Worm (Caenorhabditis elegans) whole organism, L4 larva: ENCODE measurements around the gene Y15E3A.3.
A peak's percentile ranks its signal among the peaks of the same experiment; 100 is the strongest.

Source experiments
- D1046.2 ChIP-seq: fragments of 200-800 bp; sonication (Bioruptor generic); IDR thresholded peaks from 2 replicates; pipeline ENCODE4 v1.3.6; 2022; ENCODE audit warnings: missing genetic modification characterization, missing compliant biosample characterization
- F26F4.8 ChIP-seq: fragments of 200-800 bp; sonication (Bioruptor generic); conservative IDR thresholded peaks from 2 replicates; pipeline ENCODE4 v1.3.6; 2022; ENCODE audit warnings: missing genetic modification characterization, missing compliant biosample characterization
- F37D6.2 ChIP-seq: sonication (generic microtip); optimal IDR thresholded peaks from 2 replicates; lab custom pipeline; 2016; ENCODE audit warnings: mild to moderate bottlenecking, missing genetic modification characterization, missing compliant biosample characterization
- F44E2.7 ChIP-seq: fragments of 200-800 bp; sonication (Bioruptor generic); IDR thresholded peaks from 2 replicates; pipeline ENCODE4 v2.1.2; 2022; ENCODE audit warnings: missing genetic modification characterization, missing compliant biosample characterization
- F49E8.2 ChIP-seq: sonication (generic microtip); optimal IDR thresholded peaks from 2 replicates; lab custom pipeline; 2016; ENCODE audit warnings: missing compliant biosample characterization, mild to moderate bottlenecking, missing genetic modification characterization, borderline replicate concordance
- Y5F2A.4 ChIP-seq: fragments of 200-800 bp; sonication (Bioruptor generic); optimal IDR thresholded peaks from 2 replicates; lab custom pipeline; 2018; ENCODE audit warnings: mild to moderate bottlenecking, missing genetic modification characterization, missing compliant biosample characterization
- ZK337.2 ChIP-seq: fragments of 200-800 bp; sonication (Bioruptor generic); IDR thresholded peaks from 2 replicates; pipeline ENCODE4 v1.3.6; 2022; ENCODE audit warnings: missing genetic modification reagents, missing genetic modification characterization, missing compliant biosample characterization
- ZK546.5 ChIP-seq, 2 experiments: sonication (generic microtip); optimal IDR thresholded peaks; 2 replicates each; lab custom pipeline; 2017; ENCODE audit warnings: missing biosample characterization in 2 of 2, missing genetic modification characterization in 2 of 2
- aha-1 ChIP-seq: fragments of 150-350 bp; peaks from one replicate; lab custom pipeline; 2014; ENCODE audit warnings: missing biosample characterization, missing genetic modification characterization
- ceh-32 ChIP-seq: sonication (generic microtip); optimal IDR thresholded peaks from 2 replicates; lab custom pipeline; 2016; ENCODE audit warnings: mild to moderate bottlenecking, missing genetic modification characterization, missing compliant biosample characterization; ENCODE audit not compliant: poor library complexity
- ceh-62 ChIP-seq: sonication (generic microtip); optimal IDR thresholded peaks from 2 replicates; lab custom pipeline; 2017; ENCODE audit warnings: missing biosample characterization, missing genetic modification characterization
- daf-16 ChIP-seq, 3 experiments: sonication (generic microtip); optimal IDR thresholded peaks; 2 replicates each; lab custom pipeline; 2016 to 2017; ENCODE audit warnings: missing genetic modification characterization in 3 of 3, missing genetic modification reagents in 3 of 3, mild to moderate bottlenecking in 2 of 3, missing compliant biosample characterization in 2 of 3, missing biosample characterization in 1 of 3, moderate library complexity in 1 of 3
- daf-19 ChIP-seq: fragments of 200-800 bp; sonication (Bioruptor generic); conservative IDR thresholded peaks from 2 replicates; pipeline ENCODE4 v1.3.6; 2022; ENCODE audit warnings: missing genetic modification characterization, missing compliant biosample characterization
- daf-8 ChIP-seq: fragments of 200-800 bp; sonication (Bioruptor generic); IDR thresholded peaks from 2 replicates; pipeline ENCODE4 v1.3.6; 2022; ENCODE audit warnings: missing genetic modification characterization, missing compliant biosample characterization
- dmd-6 ChIP-seq: fragments of 200-800 bp; sonication (Bioruptor generic); IDR thresholded peaks from 2 replicates; pipeline ENCODE4 v1.3.6; 2022; ENCODE audit warnings: missing genetic modification reagents, missing genetic modification characterization, missing compliant biosample characterization
- dmd-8 ChIP-seq: fragments of 200-800 bp; sonication (Bioruptor generic); IDR thresholded peaks from 2 replicates; pipeline ENCODE4 v1.3.6; 2022; ENCODE audit warnings: missing genetic modification characterization, missing compliant biosample characterization
- duxl-1 ChIP-seq: sonication (generic microtip); optimal IDR thresholded peaks from 2 replicates; lab custom pipeline; 2016; ENCODE audit warnings: mild to moderate bottlenecking, missing genetic modification characterization, moderate library complexity, missing compliant biosample characterization; ENCODE audit not compliant: poor library complexity
- dve-1 ChIP-seq: sonication (generic microtip); optimal IDR thresholded peaks from 2 replicates; lab custom pipeline; 2017; ENCODE audit warnings: antibody characterized with exemption, mild to moderate bottlenecking, missing genetic modification characterization, missing compliant biosample characterization; ENCODE audit not compliant: insufficient read depth
- egl-43 ChIP-seq: fragments of 200-800 bp; sonication (Bioruptor generic); IDR thresholded peaks from 2 replicates; pipeline ENCODE4 v1.3.6; 2022; ENCODE audit warnings: missing genetic modification reagents, missing genetic modification characterization, missing compliant biosample characterization
- fkh-10 ChIP-seq: fragments of 150-350 bp; optimal IDR thresholded peaks from 2 replicates; lab custom pipeline; 2014; ENCODE audit warnings: missing biosample characterization, missing genetic modification reagents, missing genetic modification characterization
- fos-1 ChIP-seq: fragments of 150-350 bp; optimal IDR thresholded peaks from 2 replicates; lab custom pipeline; 2014; ENCODE audit warnings: missing biosample characterization, missing genetic modification characterization
- hif-1 ChIP-seq, 2 experiments: sonication (generic microtip); optimal IDR thresholded peaks; 2 replicates each; lab custom pipeline; 2016 to 2017; ENCODE audit warnings: missing compliant biosample characterization in 2 of 2, missing genetic modification characterization in 2 of 2, missing genetic modification reagents in 2 of 2, missing genotype in 2 of 2, mild to moderate bottlenecking in 1 of 2
- hlh-30 ChIP-seq: sonication (generic microtip); optimal IDR thresholded peaks from 2 replicates; lab custom pipeline; 2017; ENCODE audit warnings: antibody characterized with exemption, mild to moderate bottlenecking, missing genetic modification characterization, missing compliant biosample characterization; ENCODE audit not compliant: insufficient read depth
- jun-1 ChIP-seq: fragments of 150-350 bp; optimal IDR thresholded peaks from 2 replicates; lab custom pipeline; 2014; ENCODE audit warnings: missing biosample characterization, missing genetic modification reagents, missing genetic modification characterization
- lin-1 ChIP-seq: fragments of 200-800 bp; sonication (Bioruptor generic); IDR thresholded peaks from 2 replicates; pipeline ENCODE4 v1.3.6; 2022; ENCODE audit warnings: missing genetic modification reagents, missing genetic modification characterization, missing compliant biosample characterization
- lin-13 ChIP-seq: fragments of 150-350 bp; optimal IDR thresholded peaks from 2 replicates; lab custom pipeline; 2014; ENCODE audit warnings: missing biosample characterization, missing genetic modification reagents, missing genetic modification characterization
- lin-38 ChIP-seq: fragments of 200-800 bp; sonication (Bioruptor generic); IDR thresholded peaks from 2 replicates; pipeline ENCODE4 v1.3.6; 2022; ENCODE audit warnings: missing genetic modification reagents, missing genetic modification characterization, missing compliant biosample characterization
- lir-3 ChIP-seq: sonication (generic microtip); optimal IDR thresholded peaks from 2 replicates; lab custom pipeline; 2016; ENCODE audit warnings: mild to moderate bottlenecking, missing genetic modification characterization, missing compliant biosample characterization
- lsy-2 ChIP-seq, 2 experiments: fragments of 150-350 bp in 1 of 2; sonication (generic microtip) in 1 of 2; optimal IDR thresholded peaks; 2 replicates each; lab custom pipeline; 2014 to 2017; ENCODE audit warnings: missing biosample characterization in 2 of 2, missing genetic modification characterization in 2 of 2
- mdl-1 ChIP-seq, 2 experiments: fragments of 150-350 bp in 1 of 2; sonication (generic microtip) in 1 of 2; optimal IDR thresholded peaks; 2 replicates each; lab custom pipeline; 2014 to 2017; ENCODE audit warnings: missing biosample characterization in 2 of 2, missing genetic modification characterization in 2 of 2
- mes-2 ChIP-seq: sonication (generic microtip); optimal IDR thresholded peaks from 2 replicates; lab custom pipeline; 2016; ENCODE audit warnings: missing genotype, mild to moderate bottlenecking, missing genetic modification characterization, missing compliant biosample characterization; ENCODE audit not compliant: poor library complexity, severe bottlenecking
- nhr-10 ChIP-seq: fragments of 150-350 bp; optimal IDR thresholded peaks from 2 replicates; lab custom pipeline; 2014; ENCODE audit warnings: missing biosample characterization, missing genetic modification characterization
- nhr-11 ChIP-seq: fragments of 150-350 bp; optimal IDR thresholded peaks from 2 replicates; lab custom pipeline; 2014; ENCODE audit warnings: missing biosample characterization, missing genetic modification characterization
- nhr-111 ChIP-seq: fragments of 200-800 bp; sonication (Bioruptor generic); optimal IDR thresholded peaks from 2 replicates; lab custom pipeline; 2018; ENCODE audit warnings: mild to moderate bottlenecking, missing genetic modification characterization, missing compliant biosample characterization
- nhr-28 ChIP-seq: fragments of 150-350 bp; optimal IDR thresholded peaks from 2 replicates; lab custom pipeline; 2014; ENCODE audit warnings: missing biosample characterization, missing genetic modification characterization
- nhr-42 ChIP-seq: fragments of 200-800 bp; sonication (Bioruptor generic); IDR thresholded peaks from 2 replicates; pipeline ENCODE4 v1.3.6; 2022; ENCODE audit warnings: missing genetic modification characterization, missing compliant biosample characterization
- nhr-6 ChIP-seq: fragments of 150-350 bp; optimal IDR thresholded peaks from 2 replicates; lab custom pipeline; 2014; ENCODE audit warnings: missing biosample characterization, missing genetic modification characterization
- nhr-76 ChIP-seq: fragments of 150-350 bp; optimal IDR thresholded peaks from 2 replicates; lab custom pipeline; 2014; ENCODE audit warnings: missing biosample characterization, missing genetic modification characterization
- nhr-77 ChIP-seq: fragments of 150-350 bp; optimal IDR thresholded peaks from 2 replicates; lab custom pipeline; 2014; ENCODE audit warnings: missing biosample characterization, missing genetic modification characterization
- pha-4 ChIP-seq, 2 experiments: fragments of 150-350 bp in 1 of 2; fragments of 200-800 bp in 1 of 2; sonication (Bioruptor generic) in 1 of 2; IDR thresholded peaks in 1 of 2; optimal IDR thresholded peaks in 1 of 2; 2 replicates each; pipeline versions ENCODE4 v1.3.6 to Lab custom; 2014 to 2022; ENCODE audit warnings: missing genetic modification characterization in 2 of 2, missing genetic modification reagents in 2 of 2, missing biosample characterization in 1 of 2, missing compliant biosample characterization in 1 of 2
- pqm-1 ChIP-seq: sonication (generic microtip); optimal IDR thresholded peaks from 2 replicates; lab custom pipeline; 2017; ENCODE audit warnings: missing biosample characterization, missing genetic modification characterization
- rbr-2 ChIP-seq: sonication (generic microtip); optimal IDR thresholded peaks from 2 replicates; lab custom pipeline; 2016; ENCODE audit warnings: missing genotype, missing genetic modification characterization, missing compliant biosample characterization
- sdz-12 ChIP-seq: fragments of 200-800 bp; sonication (Bioruptor generic); optimal IDR thresholded peaks from 2 replicates; lab custom pipeline; 2018; ENCODE audit warnings: mild to moderate bottlenecking, missing genetic modification characterization, missing compliant biosample characterization
- snpc-1.2 ChIP-seq: fragments of 200-800 bp; sonication (Bioruptor generic); IDR thresholded peaks from 2 replicates; pipeline ENCODE4 v1.3.6; 2022; ENCODE audit warnings: missing genetic modification reagents, missing genetic modification characterization, missing compliant biosample characterization
- snpc-4 ChIP-seq: fragments of 150-350 bp; optimal IDR thresholded peaks from 2 replicates; lab custom pipeline; 2014; ENCODE audit warnings: missing biosample characterization, missing genetic modification characterization
- spr-3 ChIP-seq: fragments of 200-800 bp; sonication (Bioruptor generic); optimal IDR thresholded peaks from 2 replicates; lab custom pipeline; 2018; ENCODE audit warnings: mild to moderate bottlenecking, missing genetic modification characterization, missing compliant biosample characterization
- tra-1 ChIP-seq: fragments of 200-800 bp; sonication (Bioruptor generic); IDR thresholded peaks from 2 replicates; pipeline ENCODE4 v1.3.6; 2022; ENCODE audit warnings: missing genetic modification reagents, missing genetic modification characterization, missing compliant biosample characterization
- vab-7 ChIP-seq: fragments of 200-800 bp; sonication (Bioruptor generic); IDR thresholded peaks from 2 replicates; pipeline ENCODE4 v1.3.6; 2022; ENCODE audit warnings: missing genetic modification reagents, missing genetic modification characterization, missing compliant biosample characterization
- zag-1 ChIP-seq: fragments of 150-350 bp; optimal IDR thresholded peaks from 2 replicates; lab custom pipeline; 2014; ENCODE audit warnings: missing biosample characterization, missing genetic modification characterization
- zfp-2 ChIP-seq: sonication (generic microtip); optimal IDR thresholded peaks from 2 replicates; lab custom pipeline; 2016; ENCODE audit warnings: mild to moderate bottlenecking, missing genetic modification characterization, missing compliant biosample characterization
- zip-2 ChIP-seq: fragments of 150-350 bp; optimal IDR thresholded peaks from 2 replicates; lab custom pipeline; 2014; ENCODE audit warnings: missing biosample characterization, missing genetic modification characterization

The Y15E3A.3 gene

DNA sequence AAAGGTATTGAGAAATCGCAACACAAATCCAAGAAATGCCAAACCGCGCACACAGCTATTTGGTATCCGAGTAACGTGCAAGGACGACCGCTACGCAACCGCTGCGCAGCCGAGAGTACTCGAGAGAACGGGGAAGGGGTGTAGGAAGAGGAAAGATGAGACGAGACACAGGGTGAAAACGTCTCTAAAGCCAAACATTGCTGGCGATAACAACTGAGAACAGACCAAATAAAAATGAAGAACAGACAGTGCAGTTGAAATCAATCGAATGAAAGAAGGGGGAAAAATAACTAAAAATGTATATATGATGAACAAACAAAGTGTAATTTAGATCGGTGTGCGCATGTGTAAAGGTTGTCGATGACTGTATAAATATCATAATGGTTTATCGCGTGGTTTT is 44.4 kb downstream of the Y15E3A.3 start:
- TF ChIP-seq nhr-10 (tag; lab: Kevin White, UChicago) (no peak), tra-1 (GFP tag; lab: Robert Waterston, UW) (no peak), pqm-1 (tag; lab: Kevin White, UChicago) (no peak), F26F4.8 (no peak), F37D6.2 (tag; lab: Kevin White, UChicago) (no peak), rbr-2 (tag; lab: Kevin White, UChicago) (no peak), nhr-111 (no peak), jun-1 (tag; lab: Kevin White, UChicago) (no peak), ZK546.5 (tag; optimal IDR thresholded peaks at IDR 0.05; lab: Kevin White, UChicago) (no peak), ZK337.2 (GFP tag; lab: Robert Waterston, UW) (no peak), pha-4 (GFP tag; IDR thresholded peaks at IDR 0.05; lab: Robert Waterston, UW) (no peak), pha-4 (tag; optimal IDR thresholded peaks at IDR 0.05; lab: Kevin White, UChicago) (no peak), daf-8 (no peak), ceh-32 (tag; lab: Kevin White, UChicago) (no peak), spr-3 (no peak), nhr-28 (tag; lab: Kevin White, UChicago) (peak; percentile 25), zip-2 (tag; lab: Kevin White, UChicago) (no peak), nhr-6 (tag; lab: Kevin White, UChicago) (peak; percentile 41), nhr-42 (GFP tag; lab: Robert Waterston, UW) (no peak), egl-43 (GFP tag; lab: Robert Waterston, UW) (no peak), fos-1 (tag; lab: Kevin White, UChicago) (no peak), zfp-2 (tag; lab: Kevin White, UChicago) (no peak), mes-2 (tag; lab: Kevin White, UChicago) (peak; percentile 26), lir-3 (tag; lab: Kevin White, UChicago) (no peak), sdz-12 (GFP tag; lab: Kevin White, UChicago) (no peak), snpc-1.2 (GFP tag; lab: Robert Waterston, UW) (no peak), dmd-8 (GFP tag; lab: Robert Waterston, UW) (no peak), daf-16 (GFP tag; optimal IDR thresholded peaks at IDR 0.05; lab: Kevin White, UChicago) (no peak), daf-16 (tag; optimal IDR thresholded peaks at IDR 0.05; lab: Kevin White, UChicago) (peak; percentile 26), snpc-4 (tag; lab: Kevin White, UChicago) (no peak), lin-13 (GFP tag; lab: Kevin White, UChicago) (no peak), mdl-1 (tag; optimal IDR thresholded peaks at IDR 0.05; lab: Kevin White, UChicago) (peak in 1 of 2 experiments; percentile 59), F44E2.7 (GFP tag; lab: Robert Waterston, UW) (no peak), lin-38 (GFP tag; lab: Robert Waterston, UW) (no peak), hif-1 (tag; optimal IDR thresholded peaks at IDR 0.05; lab: Kevin White, UChicago) (no peak), ceh-62 (tag; lab: Kevin White, UChicago) (no peak), dve-1 (tag; lab: Kevin White, UChicago) (peak; percentile 43), duxl-1 (no peak), D1046.2 (GFP tag; lab: Robert Waterston, UW) (no peak), daf-19 (GFP tag; lab: Robert Waterston, UW) (no peak), lin-1 (GFP tag; lab: Robert Waterston, UW) (no peak), F49E8.2 (tag; lab: Kevin White, UChicago) (no peak), nhr-76 (tag; lab: Kevin White, UChicago) (no peak), hlh-30 (tag; lab: Kevin White, UChicago) (peak; percentile 64), vab-7 (GFP tag; lab: Robert Waterston, UW) (no peak), dmd-6 (GFP tag; lab: Robert Waterston, UW) (no peak; the same call in 1 of the 2 replicates), fkh-10 (GFP tag; lab: Kevin White, UChicago) (no peak), zag-1 (tag; lab: Kevin White, UChicago) (no peak), nhr-11 (tag; lab: Kevin White, UChicago) (peak; percentile 9), aha-1 (tag; lab: Kevin White, UChicago) (peak; percentile 28), Y5F2A.4 (GFP tag; lab: Kevin White, UChicago) (no peak), lsy-2 (tag; optimal IDR thresholded peaks at IDR 0.05; lab: Kevin White, UChicago) (peak in 1 of 2 experiments; percentile 24), nhr-77 (tag; lab: Kevin White, UChicago) (no peak)
